Worm (Caenorhabditis elegans) whole organism, young adult: ENCODE results near the gene fbxa-27.

Experiments
- akir-1 ChIP-seq: fragments of 200-800 bp; sonication (Bioruptor generic); optimal IDR thresholded peaks from 2 replicates; lab custom pipeline; 2018; ENCODE audit warnings: mild to moderate bottlenecking, missing genetic modification characterization, moderate library complexity, missing compliant biosample characterization
- hrde-1 ChIP-seq: sonication (generic microtip); optimal IDR thresholded peaks from 2 replicates; lab custom pipeline; 2016; ENCODE audit warnings: missing genetic modification characterization, mild to moderate bottlenecking, missing compliant biosample characterization, moderate library complexity, missing genotype, missing genetic modification reagents, borderline replicate concordance

- TF ChIP-seq hrde-1 (tag; lab: Kevin White, UChicago), result no peak
- no peak for TF ChIP-seq akir-1
These were observed 19.2 kb upstream of the fbxa-27 start for ce11 chrIII:1323555-1323954.
